Fruit fly (Drosophila melanogaster) whole organism, embryonic: ENCODE data around the gene HIPP1.
A peak's percentile ranks its signal among the peaks of the same experiment; 100 is the strongest.

Experiments
- Antp ChIP-seq: fragments of 200-800 bp; sonication (Bioruptor generic); optimal IDR thresholded peaks from 3 replicates; lab custom pipeline; 2016; ENCODE audit warnings: missing biosample characterization, missing genetic modification characterization
- Awh ChIP-seq: fragments of 200-800 bp; sonication (Bioruptor generic); IDR thresholded peaks from 2 replicates; pipeline ENCODE4, ENCODE4 v1.3.6; 2022; ENCODE audit warnings: missing biosample characterization, missing genetic modification characterization
- B-H2 ChIP-seq: fragments of 200-800 bp; sonication (Bioruptor generic); optimal IDR thresholded peaks from 2 replicates; lab custom pipeline; 2018; ENCODE audit warnings: missing biosample characterization, mild to moderate bottlenecking, missing genetic modification characterization
- CG10209 ChIP-seq: fragments of 200-800 bp; sonication (Bioruptor generic); optimal IDR thresholded peaks from 3 replicates; lab custom pipeline; 2017; ENCODE audit warnings: missing biosample characterization, mild to moderate bottlenecking, missing genetic modification characterization, missing genetic modification reagents
- CG1024 ChIP-seq: fragments of 200-800 bp; sonication (Bioruptor generic); IDR thresholded peaks from 2 replicates; pipeline ENCODE4 v1.3.6; 2022; ENCODE audit warnings: missing biosample characterization, missing genetic modification characterization
- CG11504 ChIP-seq: fragments of 200-800 bp; sonication (Bioruptor generic); optimal IDR thresholded peaks from 3 replicates; lab custom pipeline; 2019; ENCODE audit warnings: missing biosample characterization, mild to moderate bottlenecking, missing genetic modification characterization, moderate library complexity
- CG12391 ChIP-seq: fragments of 200-800 bp; sonication (Bioruptor generic); optimal IDR thresholded peaks from 3 replicates; lab custom pipeline; 2018; ENCODE audit warnings: missing biosample characterization, mild to moderate bottlenecking, missing genetic modification characterization, moderate library complexity
- CG14965 ChIP-seq: fragments of 200-800 bp; sonication (Bioruptor generic); optimal IDR thresholded peaks from 2 replicates; lab custom pipeline; 2016; ENCODE audit warnings: missing biosample characterization, missing genetic modification characterization, borderline replicate concordance
- CG17186 ChIP-seq: fragments of 200-800 bp; sonication (Bioruptor generic); optimal IDR thresholded peaks from 3 replicates; lab custom pipeline; 2017; ENCODE audit warnings: missing biosample characterization, missing genetic modification reagents, missing genetic modification characterization
- CG2202 ChIP-seq: fragments of 200-800 bp; sonication (Bioruptor generic); optimal IDR thresholded peaks from 2 replicates; lab custom pipeline; 2018; ENCODE audit warnings: missing biosample characterization, mild to moderate bottlenecking, missing genetic modification characterization
- CG3407 ChIP-seq: fragments of 200-800 bp; sonication (Bioruptor generic); optimal IDR thresholded peaks from 2 replicates; lab custom pipeline; 2018; ENCODE audit warnings: missing biosample characterization, mild to moderate bottlenecking, missing genetic modification characterization
- CG34224 ChIP-seq: fragments of 200-800 bp; sonication (Bioruptor generic); IDR thresholded peaks from 3 replicates; pipeline ENCODE4 v1.3.6; 2022; ENCODE audit warnings: missing biosample characterization, missing genetic modification characterization; ENCODE audit not compliant: partially characterized antibody
- CG3838 ChIP-seq: fragments of 200-800 bp; sonication (Bioruptor generic); optimal IDR thresholded peaks from 3 replicates; lab custom pipeline; 2016; ENCODE audit warnings: missing biosample characterization, missing genetic modification characterization
- CG4282 ChIP-seq: fragments of 200-800 bp; sonication (Bioruptor generic); optimal IDR thresholded peaks from 2 replicates; lab custom pipeline; 2016; ENCODE audit warnings: missing biosample characterization, missing genetic modification characterization
- CG4617 ChIP-seq: fragments of 200-800 bp; sonication (Bioruptor generic); optimal IDR thresholded peaks from 3 replicates; lab custom pipeline; 2016; ENCODE audit warnings: missing biosample characterization, missing genetic modification characterization, borderline replicate concordance
- CG7786 ChIP-seq: fragments of 200-800 bp; sonication (Bioruptor generic); optimal IDR thresholded peaks from 2 replicates; lab custom pipeline; 2016; ENCODE audit warnings: missing biosample characterization, missing genetic modification characterization
- CG8089 ChIP-seq: fragments of 200-800 bp; sonication (Bioruptor generic); optimal IDR thresholded peaks from 3 replicates; lab custom pipeline; 2016; ENCODE audit warnings: missing biosample characterization, missing genetic modification characterization
- CG8359 ChIP-seq: fragments of 200-800 bp; sonication (Bioruptor generic); optimal IDR thresholded peaks from 2 replicates; lab custom pipeline; 2017; ENCODE audit warnings: missing biosample characterization, mild to moderate bottlenecking, missing genetic modification characterization, borderline replicate concordance
- CG9876 ChIP-seq: fragments of 200-800 bp; sonication (Bioruptor generic); optimal IDR thresholded peaks from 2 replicates; lab custom pipeline; 2016; ENCODE audit warnings: missing biosample characterization, missing genetic modification characterization
- CG9932 ChIP-seq: fragments of 200-800 bp; sonication (Bioruptor generic); IDR thresholded peaks from 2 replicates; pipeline ENCODE4 v1.3.6; 2022; ENCODE audit warnings: missing biosample characterization, missing genetic modification characterization
- CTCF ChIP-seq: fragments of 200-800 bp; sonication (Bioruptor generic); optimal IDR thresholded peaks from 2 replicates; lab custom pipeline; 2017; ENCODE audit warnings: missing biosample characterization, mild to moderate bottlenecking, missing genetic modification characterization, moderate library complexity
- E2f1 ChIP-seq: fragments of 200-800 bp; sonication (Bioruptor generic); IDR thresholded peaks from 2 replicates; pipeline ENCODE4 v1.3.6; 2022; ENCODE audit warnings: missing biosample characterization, missing genetic modification characterization
- Ets97D ChIP-seq: fragments of 200-800 bp; sonication (Bioruptor generic); optimal IDR thresholded peaks from 3 replicates; lab custom pipeline; 2016; ENCODE audit warnings: missing biosample characterization, missing genetic modification characterization
- Gsc ChIP-seq: fragments of 200-800 bp; sonication (Bioruptor generic); IDR thresholded peaks from 2 replicates; pipeline ENCODE4 v1.3.6; 2022; ENCODE audit warnings: missing biosample characterization, missing genetic modification characterization
- H2.0 ChIP-seq: fragments of 200-800 bp; sonication (Bioruptor generic); IDR thresholded peaks from 2 replicates; pipeline ENCODE4 v1.3.6; 2022; ENCODE audit warnings: missing biosample characterization, missing genetic modification characterization
- Hr39 ChIP-seq: fragments of >200 bp; optimal IDR thresholded peaks from 2 replicates; lab custom pipeline; 2017
- Lhr ChIP-seq: fragments of 200-800 bp; sonication (Bioruptor generic); optimal IDR thresholded peaks from 3 replicates; lab custom pipeline; 2017; ENCODE audit warnings: mild to moderate bottlenecking, missing biosample characterization, missing genetic modification reagents, missing genetic modification characterization
- Spps ChIP-seq: fragments of 200-800 bp; sonication (Bioruptor generic); optimal IDR thresholded peaks from 2 replicates; lab custom pipeline; 2018; ENCODE audit warnings: missing biosample characterization, mild to moderate bottlenecking, missing genetic modification characterization
- Tbp ChIP-seq: fragments of >200 bp; optimal IDR thresholded peaks from 2 replicates; lab custom pipeline; 2018; ENCODE audit warnings: missing biosample characterization, missing genetic modification characterization
- cato ChIP-seq: fragments of 200-800 bp; sonication (Bioruptor generic); optimal IDR thresholded peaks from 2 replicates; lab custom pipeline; 2016; ENCODE audit warnings: missing biosample characterization, missing genetic modification characterization, borderline replicate concordance
- crol ChIP-seq: fragments of 200-800 bp; sonication (Bioruptor generic); IDR thresholded peaks from 2 replicates; pipeline ENCODE4 v1.3.6; 2022; ENCODE audit warnings: missing biosample characterization, missing genetic modification characterization
- cwo ChIP-seq: fragments of 200-800 bp; sonication (Bioruptor generic); optimal IDR thresholded peaks from 3 replicates; lab custom pipeline; 2017; ENCODE audit warnings: missing biosample characterization, missing genetic modification characterization, mild to moderate bottlenecking, moderate library complexity, missing genetic modification reagents
- exex ChIP-seq: fragments of 200-800 bp; sonication (Bioruptor generic); optimal IDR thresholded peaks from 4 replicates; lab custom pipeline; 2018; ENCODE audit warnings: missing biosample characterization, mild to moderate bottlenecking, missing genetic modification characterization, moderate library complexity
- hbn ChIP-seq: fragments of 200-800 bp; sonication (Bioruptor generic); IDR thresholded peaks from 2 replicates; pipeline ENCODE4 v1.3.6; 2022; ENCODE audit warnings: missing biosample characterization, missing genetic modification characterization; ENCODE audit not compliant: partially characterized antibody
- jing ChIP-seq: fragments of 200-800 bp; sonication (Bioruptor generic); optimal IDR thresholded peaks from 2 replicates; lab custom pipeline; 2018; ENCODE audit warnings: missing biosample characterization, mild to moderate bottlenecking, missing genetic modification characterization
- mld ChIP-seq: fragments of 200-800 bp; sonication (Bioruptor generic); IDR thresholded peaks from 3 replicates; pipeline ENCODE4 v1.3.6; 2022; ENCODE audit warnings: missing biosample characterization, missing genetic modification characterization; ENCODE audit not compliant: partially characterized antibody
- odd ChIP-seq: fragments of 200-800 bp; sonication (Bioruptor generic); optimal IDR thresholded peaks from 2 replicates; lab custom pipeline; 2017; ENCODE audit warnings: missing biosample characterization, mild to moderate bottlenecking, missing genetic modification characterization
- p53 ChIP-seq: fragments of 200-800 bp; sonication (Bioruptor generic); optimal IDR thresholded peaks from 2 replicates; lab custom pipeline; 2016; ENCODE audit warnings: missing biosample characterization, missing genetic modification characterization
- pan ChIP-seq, 4 experiments: fragments of >200 bp in 3 of 4; fragments of 200-800 bp in 1 of 4; sonication (Bioruptor generic) in 1 of 4; optimal IDR thresholded peaks in 3 of 4; IDR thresholded peaks in 1 of 4; 2 replicates each; pipeline versions ENCODE4 v1.3.6 to Lab custom; 2017 to 2022; ENCODE audit warnings: missing biosample characterization in 2 of 4, missing genetic modification characterization in 2 of 4, mixed read lengths in 1 of 4
- pnt ChIP-seq: fragments of 200-800 bp; sonication (Bioruptor generic); optimal IDR thresholded peaks from 3 replicates; lab custom pipeline; 2016; ENCODE audit warnings: missing biosample characterization, missing genetic modification characterization
- prd ChIP-seq, 3 experiments: fragments of >200 bp in 2 of 3; fragments of 200-800 bp in 1 of 3; sonication (Bioruptor generic) in 1 of 3; optimal IDR thresholded peaks in 2 of 3; IDR thresholded peaks in 1 of 3; 2 replicates in 2 of 3; 3 replicates in 1 of 3; pipeline versions ENCODE4 v1.3.6 to Lab custom; 2017 to 2022; ENCODE audit warnings: missing biosample characterization in 1 of 3, missing genetic modification characterization in 1 of 3
- sd ChIP-seq: fragments of 200-800 bp; sonication (Bioruptor generic); optimal IDR thresholded peaks from 3 replicates; lab custom pipeline; 2018; ENCODE audit warnings: missing biosample characterization, mild to moderate bottlenecking, missing genetic modification characterization, moderate library complexity
- shn ChIP-seq: fragments of 200-800 bp; sonication (Bioruptor generic); optimal IDR thresholded peaks from 3 replicates; lab custom pipeline; 2016; ENCODE audit warnings: missing biosample characterization, missing genetic modification characterization
- slbo ChIP-seq: fragments of 200-800 bp; sonication (Bioruptor generic); IDR thresholded peaks from 2 replicates; pipeline ENCODE4 v1.3.6; 2022; ENCODE audit warnings: missing biosample characterization, missing genetic modification characterization
- slou ChIP-seq: fragments of 200-800 bp; sonication (Bioruptor generic); optimal IDR thresholded peaks from 3 replicates; lab custom pipeline; 2016; ENCODE audit warnings: missing biosample characterization, missing genetic modification characterization
- stc ChIP-seq: fragments of 200-800 bp; sonication (Bioruptor generic); IDR thresholded peaks from 2 replicates; pipeline ENCODE4 v1.3.6; 2022; ENCODE audit warnings: missing biosample characterization, missing genetic modification characterization
- zf30C ChIP-seq: fragments of 200-800 bp; sonication (Bioruptor generic); optimal IDR thresholded peaks from 3 replicates; lab custom pipeline; 2018; ENCODE audit warnings: missing biosample characterization, mild to moderate bottlenecking, missing genetic modification characterization
- zfh2 ChIP-seq: fragments of 200-800 bp; sonication (Bioruptor generic); optimal IDR thresholded peaks from 2 replicates; lab custom pipeline; 2016; ENCODE audit warnings: missing biosample characterization, missing genetic modification characterization

The HIPP1 gene

dm6 chr3L:20778224-20779063 is 31.0 kb upstream of the HIPP1 start, which contains the start of the genes Pex16 and Pex14 (continued):
- TF ChIP-seq odd (GFP tag; lab: Kevin White, UChicago): peak; percentile 27
- TF ChIP-seq p53: peak; percentile 71
- no peak for TF ChIP-seq CG3407 (GFP tag; lab: Kevin White, UChicago)
- no peak for TF ChIP-seq prd (optimal IDR thresholded peaks at IDR 0.05; lab: Kevin White, UChicago)
- peak; percentile 83 for TF ChIP-seq prd (GFP tag; IDR thresholded peaks at IDR 0.05; lab: Robert Waterston, UW)
- no peak for TF ChIP-seq CG4282
- no peak for TF ChIP-seq exex (tag; lab: Kevin White, UChicago)
- peak; percentile 62; the same call in 1 of the 2 replicates for TF ChIP-seq E2f1
- peak; percentile 58 for TF ChIP-seq CG10209 (GFP tag; lab: Kevin White, UChicago)
- peak; percentile 28 for TF ChIP-seq Lhr
- TF ChIP-seq cwo (GFP tag; lab: Kevin White, UChicago): peak; percentile 17
- TF ChIP-seq cato (GFP tag; lab: Kevin White, UChicago): peak; percentile 59
- TF ChIP-seq sd (tag; lab: Kevin White, UChicago): no peak
- TF ChIP-seq CG2202 (tag; lab: Kevin White, UChicago): no peak
- TF ChIP-seq CG34224 (GFP tag; lab: Robert Waterston, UW): no peak
- TF ChIP-seq stc (GFP tag; lab: Robert Waterston, UW): no peak
- no peak for TF ChIP-seq CG8359
- TF ChIP-seq CG9932 (GFP tag; lab: Robert Waterston, UW): peak; percentile 85
- TF ChIP-seq CG7786 (GFP tag; lab: Kevin White, UChicago): peak; percentile 81
- peak; percentile 76 for TF ChIP-seq shn (GFP tag; lab: Kevin White, UChicago)
- peak; percentile 81 for TF ChIP-seq Antp (GFP tag; lab: Kevin White, UChicago)
- no peak for TF ChIP-seq jing
- TF ChIP-seq slou: peak; percentile 48
- peak; percentile 77 for TF ChIP-seq CG9876 (GFP tag; lab: Kevin White, UChicago)
- TF ChIP-seq pan (optimal IDR thresholded peaks at IDR 0.05; lab: Kevin White, UChicago): no peak
- TF ChIP-seq pan (GFP tag; optimal IDR thresholded peaks at IDR 0.05 in 1 of 2, IDR thresholded peaks at IDR 0.05 in 1 of 2): peak in 1 of 2 experiments; percentile 77
- TF ChIP-seq CG1024: peak; percentile 46; the same call in 1 of the 2 replicates
- peak; percentile 36 for TF ChIP-seq CG17186 (GFP tag; lab: Kevin White, UChicago)
- TF ChIP-seq mld (GFP tag; lab: Robert Waterston, UW): no peak
- peak; percentile 26; the same call in 1 of the 2 replicates for TF ChIP-seq Awh (GFP tag; lab: Robert Waterston, UW)
- TF ChIP-seq Tbp (GFP tag; lab: Kevin White, UChicago): no peak
- peak; percentile 26 for TF ChIP-seq CG3838 (GFP tag; lab: Kevin White, UChicago)
- no peak for TF ChIP-seq B-H2 (GFP tag; lab: Kevin White, UChicago)
- no peak for TF ChIP-seq hbn (GFP tag; lab: Robert Waterston, UW)
- TF ChIP-seq CG14965: no peak
- TF ChIP-seq CG8089 (GFP tag; lab: Kevin White, UChicago): peak; percentile 81
- no peak for TF ChIP-seq CG11504 (tag; lab: Kevin White, UChicago)
- TF ChIP-seq zf30C (GFP tag; lab: Kevin White, UChicago): no peak
- TF ChIP-seq CG4617 (GFP tag; lab: Kevin White, UChicago): peak; percentile 68
- TF ChIP-seq crol (GFP tag; lab: Robert Waterston, UW): no peak
- no peak for TF ChIP-seq Hr39 (lab: Kevin White, UChicago)
- TF ChIP-seq Gsc (GFP tag; lab: Robert Waterston, UW): peak; percentile 43; the same call in 1 of the 2 replicates
- TF ChIP-seq zfh2 (GFP tag; lab: Kevin White, UChicago): peak; percentile 85
- peak; percentile 71 for TF ChIP-seq H2.0 (GFP tag; lab: Robert Waterston, UW)
- TF ChIP-seq Spps (tag; lab: Kevin White, UChicago): peak; percentile 28
- peak; percentile 88 for TF ChIP-seq slbo (GFP tag; lab: Robert Waterston, UW)
- peak; percentile 38 for TF ChIP-seq Ets97D (GFP tag; lab: Kevin White, UChicago)
- TF ChIP-seq CG12391: peak; percentile 79
- peak; percentile 86 for TF ChIP-seq pnt
- no peak for TF ChIP-seq CTCF (GFP tag; lab: Kevin White, UChicago)
